Fruit fly (Drosophila melanogaster): ENCODE results near the gene CG7646.

DNA sequence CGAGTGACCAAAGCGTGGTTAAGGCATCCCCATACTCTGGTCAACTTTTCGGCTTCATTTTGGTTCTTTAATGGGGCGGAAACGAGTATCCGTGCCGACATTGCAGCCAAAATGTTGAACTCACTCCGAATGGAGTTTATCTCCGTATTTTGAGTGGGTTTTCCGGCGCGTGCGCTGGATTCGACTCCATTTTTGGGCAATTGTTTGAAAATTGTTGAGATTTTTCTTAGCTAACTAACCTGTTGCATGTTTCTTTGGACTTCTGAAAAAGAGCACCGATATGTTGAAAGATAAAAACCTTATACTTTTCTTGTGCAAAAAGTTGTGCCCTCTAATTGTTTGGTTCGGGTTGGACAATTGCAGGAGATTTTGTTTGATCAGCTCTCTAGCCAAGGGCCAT lies 44.9 kb downstream of the CG7646 start:
- TF ChIP-seq CG8478 (optimal IDR thresholded peaks at IDR 0.05) = no peak
- no peak for TF ChIP-seq CTCF (optimal IDR thresholded peaks at IDR 0.05)
